Worm (Caenorhabditis elegans): Measurements from ENCODE around the gene gly-9.

gly-9 gene

ce11 chrIII:11286069-11286468 is 4.3 kb downstream of the gly-9 start (continued):
- no peak for TF ChIP-seq dve-1 (tag; optimal IDR thresholded peaks at IDR 0.05)
- TF ChIP-seq tbx-7 (tag; optimal IDR thresholded peaks at IDR 0.05), result peak; percentile 61
- TF ChIP-seq pag-3 (tag; optimal IDR thresholded peaks at IDR 0.05; ENCODE audit: borderline replicate concordance), result no peak
- no peak for TF ChIP-seq syd-9 (tag; optimal IDR thresholded peaks at IDR 0.05)
- TF ChIP-seq nhr-11 (tag; optimal IDR thresholded peaks at IDR 0.05), result no peak
- TF ChIP-seq Y22D7AL.16 (tag; optimal IDR thresholded peaks at IDR 0.05), result no peak
- TF ChIP-seq dmd-4 (tag; optimal IDR thresholded peaks at IDR 0.05; ENCODE audit: borderline replicate concordance), result no peak
- peak; percentile 34 for TF ChIP-seq hlh-8 (tag; optimal IDR thresholded peaks at IDR 0.05)
- peak; percentile 84 for TF ChIP-seq C08G9.2 (tag; optimal IDR thresholded peaks at IDR 0.05)
- no peak for TF ChIP-seq ceh-45 (GFP tag; IDR thresholded peaks at IDR 0.05)
- TF ChIP-seq elt-4 (tag; optimal IDR thresholded peaks at IDR 0.05), result no peak
- TF ChIP-seq hlh-13 (GFP tag; optimal IDR thresholded peaks at IDR 0.05), result no peak
- TF ChIP-seq lin-11 (tag; optimal IDR thresholded peaks at IDR 0.05), result no peak
- peak; percentile 71 for TF ChIP-seq tbx-2 (tag; optimal IDR thresholded peaks at IDR 0.05)
- no peak for TF ChIP-seq pros-1 (tag; optimal IDR thresholded peaks at IDR 0.05)
- TF ChIP-seq ama-1 (optimal IDR thresholded peaks at IDR 0.05), result no peak
- peak; percentile 67 for TF ChIP-seq ets-4 (tag; optimal IDR thresholded peaks at IDR 0.05)
- TF ChIP-seq fkh-10 (GFP tag; optimal IDR thresholded peaks at IDR 0.05), result no peak
- no peak for TF ChIP-seq ceh-24 (tag; optimal IDR thresholded peaks at IDR 0.05)
- TF ChIP-seq elt-2 (tag; optimal IDR thresholded peaks at IDR 0.05), result peak; percentile 11
- TF ChIP-seq hlh-30 (tag; optimal IDR thresholded peaks at IDR 0.05; ENCODE audit: insufficient read depth), result no peak
- TF ChIP-seq sdc-2 (tag; optimal IDR thresholded peaks at IDR 0.05), result no peak
- no peak for TF ChIP-seq pha-2 (tag; optimal IDR thresholded peaks at IDR 0.05)
- no peak for TF ChIP-seq ceh-22 (tag; optimal IDR thresholded peaks at IDR 0.05)
- TF ChIP-seq ceh-31 (tag; optimal IDR thresholded peaks at IDR 0.05), result peak; percentile 84
- no peak for TF ChIP-seq ceh-6 (GFP tag; optimal IDR thresholded peaks at IDR 0.05)
- no peak for TF ChIP-seq ceh-9 (tag; optimal IDR thresholded peaks at IDR 0.05)
- TF ChIP-seq ceh-34 (tag; optimal IDR thresholded peaks at IDR 0.05), result no peak
- TF ChIP-seq ahr-1 (tag; optimal IDR thresholded peaks at IDR 0.05), result no peak
- TF ChIP-seq pax-1 (tag; optimal IDR thresholded peaks at IDR 0.05), result no peak
- TF ChIP-seq npax-4 (tag; optimal IDR thresholded peaks at IDR 0.05), result no peak

- TF ChIP-seq fkh-6 (tag; optimal IDR thresholded peaks at IDR 0.05), result no peak
- no peak for TF ChIP-seq C08G9.2 (tag; optimal IDR thresholded peaks at IDR 0.05)
- no peak for TF ChIP-seq lin-11 (tag; optimal IDR thresholded peaks at IDR 0.05)
- TF ChIP-seq unc-42 (tag; optimal IDR thresholded peaks at IDR 0.05), result no peak
- TF ChIP-seq unc-55 (GFP tag; optimal IDR thresholded peaks at IDR 0.05), result no peak
- no peak for TF ChIP-seq ama-1 (optimal IDR thresholded peaks at IDR 0.05)
- no peak for TF ChIP-seq fkh-10 (GFP tag; optimal IDR thresholded peaks at IDR 0.05)
- TF ChIP-seq ceh-24 (tag; optimal IDR thresholded peaks at IDR 0.05), result no peak
- no peak for TF ChIP-seq ref-2 (tag; optimal IDR thresholded peaks at IDR 0.05)
- no peak for TF ChIP-seq unc-3 (GFP tag; conservative IDR thresholded peaks at IDR 0.05)
- TF ChIP-seq unc-3 (tag; optimal IDR thresholded peaks at IDR 0.05), result no peak
- no peak for TF ChIP-seq sox-2 (GFP tag; IDR thresholded peaks at IDR 0.05)
- TF ChIP-seq tbx-7 (tag; optimal IDR thresholded peaks at IDR 0.05), result no peak
- no peak for TF ChIP-seq pha-4 (tag; optimal IDR thresholded peaks at IDR 0.05)
- no peak for TF ChIP-seq pha-2 (tag; optimal IDR thresholded peaks at IDR 0.05)
- TF ChIP-seq madf-2 (tag; optimal IDR thresholded peaks at IDR 0.05), result no peak
- no peak for TF ChIP-seq sox-4 (tag; optimal IDR thresholded peaks at IDR 0.05)
- no peak for TF ChIP-seq gmeb-2 (tag; optimal IDR thresholded peaks at IDR 0.05)
Measured at ce11 chrIII:11283648-11284047, 6.7 kb downstream of the gly-9 start.

- no peak for TF ChIP-seq ceh-31 (tag; optimal IDR thresholded peaks at IDR 0.05)
- peak; percentile 42 for TF ChIP-seq ceh-48 (tag; optimal IDR thresholded peaks at IDR 0.05)
Measured at ce11 chrIII:11279954-11280353, 10.4 kb downstream of the gly-9 start.
